Fruit fly (Drosophila melanogaster) whole organism, embryonic: Measurements from ENCODE around the gene Atat.

Source experiments
- Ada2b ChIP-seq: fragments of 200-800 bp; sonication (Bioruptor generic); IDR thresholded peaks from 2 replicates; pipeline ENCODE4 v1.3.6; 2022; ENCODE audit warnings: missing biosample characterization, missing genetic modification characterization
- Adf1 ChIP-seq: fragments of 200-800 bp; sonication (Bioruptor generic); IDR thresholded peaks from 2 replicates; pipeline ENCODE4 v1.3.6; 2022; ENCODE audit warnings: missing biosample characterization, missing genetic modification characterization
- CG12155 ChIP-seq: fragments of 200-800 bp; sonication (Bioruptor generic); optimal IDR thresholded peaks from 3 replicates; lab custom pipeline; 2016; ENCODE audit warnings: missing biosample characterization, missing genetic modification characterization
- CG12391 ChIP-seq: fragments of 200-800 bp; sonication (Bioruptor generic); optimal IDR thresholded peaks from 3 replicates; lab custom pipeline; 2018; ENCODE audit warnings: missing biosample characterization, mild to moderate bottlenecking, missing genetic modification characterization, moderate library complexity
- CG15073 ChIP-seq: fragments of 200-800 bp; sonication (Bioruptor generic); optimal IDR thresholded peaks from 2 replicates; lab custom pipeline; 2016; ENCODE audit warnings: missing biosample characterization, missing genetic modification characterization
- CG16813 ChIP-seq: fragments of 200-800 bp; sonication (Bioruptor generic); IDR thresholded peaks from 3 replicates; pipeline ENCODE4 v1.3.6; 2022; ENCODE audit warnings: missing biosample characterization, missing genetic modification characterization; ENCODE audit not compliant: partially characterized antibody
- CG18262 ChIP-seq: fragments of 200-800 bp; optimal IDR thresholded peaks from 3 replicates; lab custom pipeline; 2019; ENCODE audit warnings: missing biosample characterization, mild to moderate bottlenecking, missing genetic modification characterization, moderate library complexity
- CG18476 ChIP-seq: fragments of 200-800 bp; sonication (Bioruptor generic); optimal IDR thresholded peaks from 2 replicates; lab custom pipeline; 2016; ENCODE audit warnings: missing biosample characterization, mild to moderate bottlenecking, missing genetic modification characterization
- CG3407 ChIP-seq: fragments of 200-800 bp; sonication (Bioruptor generic); optimal IDR thresholded peaks from 2 replicates; lab custom pipeline; 2018; ENCODE audit warnings: missing biosample characterization, mild to moderate bottlenecking, missing genetic modification characterization
- CG3847 ChIP-seq: fragments of 200-800 bp; sonication (Bioruptor generic); IDR thresholded peaks from 2 replicates; pipeline ENCODE4 v1.3.6; 2022; ENCODE audit warnings: missing biosample characterization, missing genetic modification characterization
- CG43689 ChIP-seq: fragments of 200-800 bp; sonication (Bioruptor generic); IDR thresholded peaks from 2 replicates; pipeline ENCODE4 v1.3.6; 2022; ENCODE audit warnings: missing biosample characterization, missing genetic modification characterization
- CG4707 ChIP-seq: fragments of 200-800 bp; sonication (Bioruptor generic); optimal IDR thresholded peaks from 2 replicates; lab custom pipeline; 2018; ENCODE audit warnings: missing biosample characterization, mild to moderate bottlenecking, missing genetic modification characterization, moderate library complexity
- CG4854 ChIP-seq: fragments of 200-800 bp; sonication (Bioruptor generic); optimal IDR thresholded peaks from 2 replicates; lab custom pipeline; 2016; ENCODE audit warnings: missing biosample characterization, missing genetic modification characterization, inconsistent platforms
- CG5180 ChIP-seq: fragments of 200-800 bp; sonication (Bioruptor generic); optimal IDR thresholded peaks from 3 replicates; lab custom pipeline; 2017; ENCODE audit warnings: missing biosample characterization, missing genetic modification characterization, mild to moderate bottlenecking, moderate library complexity, missing genetic modification reagents
- CG6175 ChIP-seq: fragments of 200-800 bp; sonication (Bioruptor generic); IDR thresholded peaks from 3 replicates; pipeline ENCODE4 v1.3.6; 2022; ENCODE audit warnings: missing biosample characterization, missing genetic modification characterization
- CG6654 ChIP-seq: fragments of 200-800 bp; sonication (Bioruptor generic); optimal IDR thresholded peaks from 2 replicates; lab custom pipeline; 2017; ENCODE audit warnings: missing biosample characterization, mild to moderate bottlenecking, missing genetic modification characterization
- CG6689 ChIP-seq: fragments of 200-800 bp; sonication (Bioruptor generic); IDR thresholded peaks from 2 replicates; pipeline ENCODE4 v1.3.6; 2022; ENCODE audit warnings: missing biosample characterization, missing genetic modification characterization
- CG8290 ChIP-seq, 3 experiments: fragments of 200-800 bp; sonication (Bioruptor generic); optimal IDR thresholded peaks; 2 replicates each; lab custom pipeline; 2016 to 2019; ENCODE audit warnings: missing biosample characterization in 3 of 3, missing genetic modification characterization in 3 of 3, mild to moderate bottlenecking in 2 of 3, moderate library complexity in 1 of 3
- CG8359 ChIP-seq: fragments of 200-800 bp; sonication (Bioruptor generic); optimal IDR thresholded peaks from 2 replicates; lab custom pipeline; 2017; ENCODE audit warnings: missing biosample characterization, mild to moderate bottlenecking, missing genetic modification characterization, borderline replicate concordance
- CG8388 ChIP-seq: fragments of 200-800 bp; sonication (Bioruptor generic); optimal IDR thresholded peaks from 2 replicates; lab custom pipeline; 2019; ENCODE audit warnings: missing biosample characterization, mild to moderate bottlenecking, missing genetic modification characterization, moderate library complexity
- CG9797 ChIP-seq: fragments of 200-800 bp; sonication (Bioruptor generic); optimal IDR thresholded peaks from 3 replicates; lab custom pipeline; 2018; ENCODE audit warnings: missing biosample characterization, mild to moderate bottlenecking, missing genetic modification characterization
- CHES-1-like ChIP-seq: fragments of 200-800 bp; sonication (Bioruptor generic); optimal IDR thresholded peaks from 2 replicates; lab custom pipeline; 2016; ENCODE audit warnings: missing biosample characterization, missing genetic modification characterization
- Drgx ChIP-seq: fragments of 200-800 bp; sonication (Bioruptor generic); IDR thresholded peaks from 2 replicates; pipeline ENCODE4 v1.3.6; 2022; ENCODE audit warnings: missing biosample characterization, missing genetic modification characterization
- ERR ChIP-seq: fragments of 200-800 bp; sonication (Bioruptor generic); optimal IDR thresholded peaks from 2 replicates; lab custom pipeline; 2016; ENCODE audit warnings: missing biosample characterization, missing genetic modification characterization
- Ets97D ChIP-seq: fragments of 200-800 bp; sonication (Bioruptor generic); optimal IDR thresholded peaks from 3 replicates; lab custom pipeline; 2016; ENCODE audit warnings: missing biosample characterization, missing genetic modification characterization
- GATAe ChIP-seq: fragments of 200-800 bp; sonication (Bioruptor generic); conservative IDR thresholded peaks from 2 replicates; pipeline ENCODE4 v1.3.6; 2022; ENCODE audit warnings: missing biosample characterization, missing genetic modification characterization
- Hmr ChIP-seq: fragments of 200-800 bp; sonication (Bioruptor generic); optimal IDR thresholded peaks from 3 replicates; lab custom pipeline; 2017; ENCODE audit warnings: mild to moderate bottlenecking, missing biosample characterization, missing genetic modification reagents, missing genetic modification characterization
- Hr78 ChIP-seq, 2 experiments: fragments of 200-800 bp in 1 of 2; fragments of >200 bp in 1 of 2; sonication (Bioruptor generic) in 1 of 2; optimal IDR thresholded peaks; 2 replicates each; lab custom pipeline; 2017 to 2019; ENCODE audit warnings: missing biosample characterization in 2 of 2, missing genetic modification characterization in 2 of 2, mild to moderate bottlenecking in 1 of 2, moderate library complexity in 1 of 2
- Hsf ChIP-seq: fragments of 200-800 bp; sonication (Bioruptor generic); optimal IDR thresholded peaks from 3 replicates; lab custom pipeline; 2016; ENCODE audit warnings: missing biosample characterization, missing genetic modification characterization
- MBD-R2 ChIP-seq: fragments of 200-800 bp; sonication (Bioruptor generic); IDR thresholded peaks from 2 replicates; pipeline ENCODE4 v1.3.6; 2022; ENCODE audit warnings: missing biosample characterization, missing genetic modification characterization
- Ravus ChIP-seq: fragments of 200-800 bp; sonication (Bioruptor generic); IDR thresholded peaks from 2 replicates; pipeline ENCODE4 v1.3.6; 2022; ENCODE audit warnings: missing biosample characterization, missing genetic modification characterization
- Ssrp ChIP-seq: fragments of 200-800 bp; sonication (Bioruptor generic); optimal IDR thresholded peaks from 2 replicates; lab custom pipeline; 2018; ENCODE audit warnings: missing biosample characterization, mild to moderate bottlenecking, missing genetic modification characterization, moderate library complexity
- Taf1 ChIP-seq: fragments of 200-800 bp; sonication (Bioruptor generic); IDR thresholded peaks from 2 replicates; pipeline ENCODE4 v1.3.6; 2022; ENCODE audit warnings: missing biosample characterization, missing genetic modification characterization
- ash1 ChIP-seq: fragments of 200-800 bp; sonication (Bioruptor generic); optimal IDR thresholded peaks from 2 replicates; lab custom pipeline; 2018; ENCODE audit warnings: missing biosample characterization, mild to moderate bottlenecking, missing genetic modification characterization
- crp ChIP-seq, 2 experiments: fragments of 200-800 bp; sonication (Bioruptor generic); optimal IDR thresholded peaks; 2 replicates in 1 of 2; 3 replicates in 1 of 2; lab custom pipeline; 2017; ENCODE audit warnings: missing biosample characterization in 2 of 2, missing genetic modification characterization in 2 of 2, mild to moderate bottlenecking in 1 of 2, moderate library complexity in 1 of 2
- cwo ChIP-seq: fragments of 200-800 bp; sonication (Bioruptor generic); optimal IDR thresholded peaks from 3 replicates; lab custom pipeline; 2017; ENCODE audit warnings: missing biosample characterization, missing genetic modification characterization, mild to moderate bottlenecking, moderate library complexity, missing genetic modification reagents
- her ChIP-seq: fragments of 200-800 bp; sonication (Bioruptor generic); optimal IDR thresholded peaks from 2 replicates; lab custom pipeline; 2016; ENCODE audit warnings: missing biosample characterization, missing genetic modification characterization
- jing ChIP-seq: fragments of 200-800 bp; sonication (Bioruptor generic); optimal IDR thresholded peaks from 2 replicates; lab custom pipeline; 2018; ENCODE audit warnings: missing biosample characterization, mild to moderate bottlenecking, missing genetic modification characterization
- kah ChIP-seq: fragments of 200-800 bp; sonication (Bioruptor generic); optimal IDR thresholded peaks from 2 replicates; lab custom pipeline; 2018; ENCODE audit warnings: missing biosample characterization, mild to moderate bottlenecking, missing genetic modification characterization
- maf-S ChIP-seq: fragments of 200-800 bp; sonication (Bioruptor generic); optimal IDR thresholded peaks from 2 replicates; lab custom pipeline; 2016; ENCODE audit warnings: missing biosample characterization, missing genetic modification characterization
- odd ChIP-seq: fragments of 200-800 bp; sonication (Bioruptor generic); optimal IDR thresholded peaks from 2 replicates; lab custom pipeline; 2017; ENCODE audit warnings: missing biosample characterization, mild to moderate bottlenecking, missing genetic modification characterization
- pb ChIP-seq: fragments of 200-800 bp; sonication (Bioruptor generic); optimal IDR thresholded peaks from 3 replicates; lab custom pipeline; 2016; ENCODE audit warnings: missing biosample characterization, missing genetic modification characterization
- peb ChIP-seq: fragments of 200-800 bp; sonication (Bioruptor generic); IDR thresholded peaks from 2 replicates; pipeline ENCODE4 v1.3.6; 2022; ENCODE audit warnings: missing biosample characterization, missing genetic modification characterization
- sim ChIP-seq: fragments of 200-800 bp; sonication (Bioruptor generic); IDR thresholded peaks from 2 replicates; pipeline ENCODE4 v1.3.6; 2022; ENCODE audit warnings: missing biosample characterization, missing genetic modification characterization
- sna ChIP-seq: fragments of 200-800 bp; sonication (Bioruptor generic); IDR thresholded peaks from 2 replicates; pipeline ENCODE4 v1.3.6; 2022; ENCODE audit warnings: missing biosample characterization, missing genetic modification characterization; ENCODE audit not compliant: partially characterized antibody
- stc ChIP-seq: fragments of 200-800 bp; sonication (Bioruptor generic); IDR thresholded peaks from 2 replicates; pipeline ENCODE4 v1.3.6; 2022; ENCODE audit warnings: missing biosample characterization, missing genetic modification characterization
- tll ChIP-seq, 2 experiments: fragments of 200-800 bp in 1 of 2; fragments of >200 bp in 1 of 2; sonication (Bioruptor generic) in 1 of 2; optimal IDR thresholded peaks; 2 replicates each; lab custom pipeline; 2017 to 2019; ENCODE audit warnings: missing biosample characterization in 2 of 2, missing genetic modification characterization in 2 of 2, mild to moderate bottlenecking in 1 of 2, moderate library complexity in 1 of 2
- vnd ChIP-seq: fragments of 200-800 bp; sonication (Bioruptor generic); IDR thresholded peaks from 3 replicates; pipeline ENCODE4 v1.3.6; 2022; ENCODE audit warnings: missing biosample characterization, missing genetic modification characterization; ENCODE audit not compliant: partially characterized antibody

Atat gene

DNA sequence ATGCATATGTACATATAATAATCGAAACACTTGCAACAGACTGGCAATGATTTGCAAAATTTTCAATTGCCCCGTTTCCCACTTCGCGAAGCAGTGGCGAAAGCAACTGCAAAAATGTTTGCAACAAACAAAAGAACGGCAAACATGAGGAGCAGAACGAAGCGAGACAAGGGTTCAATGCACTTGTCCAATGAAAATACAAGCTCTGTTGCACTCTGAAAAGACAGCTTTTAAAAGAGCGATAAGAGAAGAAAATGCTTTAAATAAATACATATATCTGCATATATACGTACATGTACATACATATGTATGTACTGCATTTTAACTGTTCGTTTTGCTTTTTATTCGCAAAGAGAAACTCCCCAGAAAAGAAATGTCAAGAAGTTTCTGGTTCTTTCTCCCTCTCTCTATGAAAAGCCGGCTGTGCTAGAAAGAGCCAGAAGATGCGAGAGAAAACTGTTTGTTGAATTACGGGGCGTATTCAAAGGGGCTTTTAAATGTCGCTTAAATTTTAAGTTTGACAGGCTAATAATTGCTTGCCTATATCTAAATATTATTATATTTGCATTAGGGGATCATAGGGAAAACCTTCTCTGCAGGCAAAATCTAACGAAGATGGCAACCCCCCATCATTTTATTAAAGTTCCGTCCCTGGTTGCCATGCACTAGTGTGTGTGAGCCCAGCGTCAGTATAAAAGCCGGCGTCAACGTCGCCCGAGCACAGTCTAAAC is 43.0 kb downstream of the Atat start, which contains the start of gene Hsp27 (continued):
- TF ChIP-seq CG18262 = peak; percentile 99
- peak in 1 of 2 experiments; percentile 50 for TF ChIP-seq tll (GFP tag; optimal IDR thresholded peaks at IDR 0.05; lab: Kevin White, UChicago)
- peak; percentile 94 for TF ChIP-seq CG6654 (GFP tag; lab: Kevin White, UChicago)
- TF ChIP-seq ERR (GFP tag; lab: Kevin White, UChicago) = peak; percentile 89
- peak; percentile 83 for TF ChIP-seq CHES-1-like (GFP tag; lab: Kevin White, UChicago)
- TF ChIP-seq CG6175 (GFP tag; lab: Robert Waterston, UW) = peak; percentile 97
- peak; percentile 98 for TF ChIP-seq stc (GFP tag; lab: Robert Waterston, UW)
- peak; percentile 96 for TF ChIP-seq jing
- peak; percentile 96 for TF ChIP-seq CG12155
- TF ChIP-seq pb (GFP tag; lab: Kevin White, UChicago) = peak; percentile 91
- TF ChIP-seq CG4854 (GFP tag; lab: Kevin White, UChicago) = peak; percentile 96
- TF ChIP-seq Adf1 (GFP tag; lab: Robert Waterston, UW) = peak; percentile 87
- peak; percentile 92 for TF ChIP-seq GATAe
- TF ChIP-seq CG16813 (GFP tag; lab: Robert Waterston, UW) = no peak
- TF ChIP-seq CG8290 (GFP tag; optimal IDR thresholded peaks at IDR 0.05; lab: Kevin White, UChicago) = peak; percentile 95
- peak in 1 of 2 experiments; percentile 66 for TF ChIP-seq CG8290 (tag; optimal IDR thresholded peaks at IDR 0.05; lab: Kevin White, UChicago)
- peak; percentile 95 for TF ChIP-seq odd (GFP tag; lab: Kevin White, UChicago)
- no peak for TF ChIP-seq sna
- peak; percentile 90 for TF ChIP-seq Ets97D (GFP tag; lab: Kevin White, UChicago)
- no peak for TF ChIP-seq vnd (GFP tag; lab: Robert Waterston, UW)
- peak; percentile 98 for TF ChIP-seq peb (GFP tag; lab: Robert Waterston, UW)
- peak; percentile 91 for TF ChIP-seq kah (GFP tag; lab: Kevin White, UChicago)
- peak; percentile 98 for TF ChIP-seq CG18476 (GFP tag; lab: Kevin White, UChicago)
- peak; percentile 95 for TF ChIP-seq Ravus (GFP tag; lab: Robert Waterston, UW)
- peak; percentile 50 for TF ChIP-seq CG9797 (GFP tag; lab: Kevin White, UChicago)
- peak; percentile 99 for TF ChIP-seq CG6689
- peak; percentile 97 for TF ChIP-seq Hsf
- peak; percentile 95 for TF ChIP-seq CG43689 (GFP tag; lab: Robert Waterston, UW)
- peak; percentile 97 for TF ChIP-seq CG8388 (GFP tag; lab: Kevin White, UChicago)
- TF ChIP-seq her (GFP tag; lab: Kevin White, UChicago) = peak; percentile 80
- TF ChIP-seq Taf1 (GFP tag; lab: Robert Waterston, UW) = peak; percentile 97
- TF ChIP-seq CG5180 (GFP tag; lab: Kevin White, UChicago) = peak; percentile 87
- TF ChIP-seq Hmr (GFP tag; lab: Kevin White, UChicago) = peak; percentile 98
- peak; percentile 85 for TF ChIP-seq CG15073 (GFP tag; lab: Kevin White, UChicago)
- TF ChIP-seq Drgx (GFP tag; lab: Robert Waterston, UW) = peak; percentile 100
- peak in 1 of 2 experiments; percentile 92 for TF ChIP-seq Hr78 (GFP tag; optimal IDR thresholded peaks at IDR 0.05; lab: Kevin White, UChicago)
- TF ChIP-seq CG12391 (tag; lab: Kevin White, UChicago) = peak; percentile 98
- peak; percentile 97 for TF ChIP-seq cwo (GFP tag; lab: Kevin White, UChicago)
- peak; percentile 78 for TF ChIP-seq ash1 (GFP tag; lab: Kevin White, UChicago)
- TF ChIP-seq MBD-R2 = peak; percentile 96
- TF ChIP-seq CG4707 (GFP tag; lab: Kevin White, UChicago) = peak; percentile 92
- peak; percentile 98 for TF ChIP-seq CG3407 (GFP tag; lab: Kevin White, UChicago)
- TF ChIP-seq maf-S = peak; percentile 91
- TF ChIP-seq CG8359 (GFP tag; lab: Kevin White, UChicago) = peak; percentile 94
- peak; percentile 96 for TF ChIP-seq CG3847 (GFP tag; lab: Robert Waterston, UW)
- TF ChIP-seq Ssrp = peak; percentile 98
- TF ChIP-seq sim (GFP tag; lab: Robert Waterston, UW) = peak; percentile 97
- peak; percentile 99 for TF ChIP-seq Ada2b (GFP tag; lab: Robert Waterston, UW)
- TF ChIP-seq crp (GFP tag; optimal IDR thresholded peaks at IDR 0.05; lab: Kevin White, UChicago) = peak; percentile 4 to 66
